Worm (Caenorhabditis elegans): ENCODE results near the gene nspb-8.

DNA sequence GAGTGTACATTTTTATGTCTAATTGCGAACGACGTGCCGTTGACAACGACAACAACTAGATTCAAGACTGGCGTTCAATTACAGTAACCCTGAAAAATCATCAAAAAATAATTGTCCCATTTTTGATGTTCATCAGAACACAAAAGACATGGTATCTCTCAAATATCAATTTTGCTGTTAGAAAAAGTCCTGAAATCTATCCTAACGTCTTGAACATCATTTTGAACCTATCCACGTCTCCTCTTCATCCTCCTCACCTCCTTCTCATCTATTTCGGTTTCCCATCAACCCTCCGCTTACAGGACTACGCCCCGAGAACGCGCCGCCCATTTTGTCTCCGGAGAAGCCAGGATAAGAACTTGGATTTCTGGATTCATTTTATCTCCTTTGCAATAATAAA lies 35.3 kb upstream of the nspb-8 start, which contains the start of gene mltn-9:
- TF ChIP-seq Y53G8AR.9 (GFP tag; conservative IDR thresholded peaks at IDR 0.05) (no peak), pbrm-1 (GFP tag; IDR thresholded peaks at IDR 0.05) (no peak), snpc-1.1 (tag; optimal IDR thresholded peaks at IDR 0.05; ENCODE audit: insufficient read depth) (no peak)

Measured in whole organism, young adult.